Fruit fly (Drosophila melanogaster): Measurements from ENCODE around the gene CG16863.

CG16863 gene

dm6 chr2L:13839744-13840151 is 49.0 kb downstream of the CG16863 start (continued):
- TF ChIP-seq Mrtf (GFP tag; IDR thresholded peaks at IDR 0.05): peak; percentile 44; the same call in 1 of the 3 replicates
- TF ChIP-seq CG12659 (GFP tag; optimal IDR thresholded peaks at IDR 0.05): peak; percentile 88
- TF ChIP-seq CG8281 (tag; optimal IDR thresholded peaks at IDR 0.05): peak; percentile 25
- TF ChIP-seq ara (GFP tag; IDR thresholded peaks at IDR 0.05): no peak; the same call in 1 of the 2 replicates
- TF ChIP-seq Spps (tag; optimal IDR thresholded peaks at IDR 0.05): peak; percentile 61
- TF ChIP-seq CG3726 (GFP tag; IDR thresholded peaks at IDR 0.05): 0 out of 3 replicates have a peak, but pooled peaks have one; percentile 71
- peak; percentile 52 for TF ChIP-seq zfh2 (GFP tag; optimal IDR thresholded peaks at IDR 0.05)
- peak; percentile 59 for TF ChIP-seq CG32772 (GFP tag; IDR thresholded peaks at IDR 0.05)
- TF ChIP-seq hbn (GFP tag; IDR thresholded peaks at IDR 0.05; ENCODE audit: partially characterized antibody): no peak
- no peak for TF ChIP-seq luna (GFP tag; optimal IDR thresholded peaks at IDR 0.05)
- TF ChIP-seq tap (tag; optimal IDR thresholded peaks at IDR 0.05): peak; percentile 66
- TF ChIP-seq fd96Cb (tag; optimal IDR thresholded peaks at IDR 0.05): peak; percentile 83
- TF ChIP-seq Stat92E (GFP tag; optimal IDR thresholded peaks at IDR 0.05): peak in 1 of 3 experiments; percentile 5
- TF ChIP-seq CG32532 (GFP tag; IDR thresholded peaks at IDR 0.05): peak; percentile 66; the same call in 1 of the 2 replicates
- no peak for TF ChIP-seq CrebB (tag; optimal IDR thresholded peaks at IDR 0.05)
- peak; percentile 83 for TF ChIP-seq Atf6 (GFP tag; IDR thresholded peaks at IDR 0.05)
- no peak for TF ChIP-seq Sry-β (GFP tag; optimal IDR thresholded peaks at IDR 0.05)
- TF ChIP-seq Bteb2 (GFP tag; optimal IDR thresholded peaks at IDR 0.05): peak; percentile 72
- TF ChIP-seq twi (tag; optimal IDR thresholded peaks at IDR 0.05): peak; percentile 82
- TF ChIP-seq CG10431 (GFP tag; optimal IDR thresholded peaks at IDR 0.05): peak; percentile 28
- peak; percentile 79 for TF ChIP-seq CG6689 (GFP tag; IDR thresholded peaks at IDR 0.05)
- peak; percentile 52; the same call in 1 of the 2 replicates for TF ChIP-seq dimm (GFP tag; IDR thresholded peaks at IDR 0.05)
- TF ChIP-seq CG11085 (GFP tag; IDR thresholded peaks at IDR 0.05): peak; percentile 48; the same call in 1 of the 2 replicates
- TF ChIP-seq Lim3 (GFP tag; IDR thresholded peaks at IDR 0.05): no peak
- TF ChIP-seq CG1832 (GFP tag; optimal IDR thresholded peaks at IDR 0.05): no peak
- no peak for TF ChIP-seq fru (optimal IDR thresholded peaks at IDR 0.05)
- peak; percentile 63; the same call in 1 of the 3 replicates for TF ChIP-seq CG11456 (GFP tag; IDR thresholded peaks at IDR 0.05)
- TF ChIP-seq CG9932 (GFP tag; IDR thresholded peaks at IDR 0.05): peak; percentile 58; the same call in 1 of the 2 replicates
- TF ChIP-seq NC2β (GFP tag; optimal IDR thresholded peaks at IDR 0.05): peak; percentile 60
- peak; percentile 92 for TF ChIP-seq CG4820 (GFP tag; optimal IDR thresholded peaks at IDR 0.05)
- TF ChIP-seq vvl (GFP tag; IDR thresholded peaks at IDR 0.05): peak; percentile 71
- TF ChIP-seq oc (tag; optimal IDR thresholded peaks at IDR 0.05): peak; percentile 87
- no peak for TF ChIP-seq pan (optimal IDR thresholded peaks at IDR 0.05)
- peak in 1 of 2 experiments; percentile 77 for TF ChIP-seq pan (GFP tag; optimal IDR thresholded peaks at IDR 0.05 in 1 of 2, IDR thresholded peaks at IDR 0.05 in 1 of 2)

- no peak for TF ChIP-seq CG3163 (GFP tag; optimal IDR thresholded peaks at IDR 0.05)
- TF ChIP-seq mirr (GFP tag; optimal IDR thresholded peaks at IDR 0.05): peak; percentile 2
- no peak for TF ChIP-seq CG8388 (GFP tag; optimal IDR thresholded peaks at IDR 0.05)
- TF ChIP-seq CG8290 (GFP tag; optimal IDR thresholded peaks at IDR 0.05): no peak
- no peak for TF ChIP-seq CG8290 (tag; optimal IDR thresholded peaks at IDR 0.05)
- peak; percentile 73 for TF ChIP-seq sug (tag; optimal IDR thresholded peaks at IDR 0.05)
- peak; percentile 67 for TF ChIP-seq cwo (GFP tag; optimal IDR thresholded peaks at IDR 0.05)
- peak; percentile 73 for TF ChIP-seq CG34376 (GFP tag; optimal IDR thresholded peaks at IDR 0.05)
- TF ChIP-seq Fer3 (tag; optimal IDR thresholded peaks at IDR 0.05): no peak
- 0 out of 2 replicates have a peak, but pooled peaks have one; percentile 12 for TF ChIP-seq Atf6 (GFP tag; IDR thresholded peaks at IDR 0.05)
- TF ChIP-seq CG12769 (tag; optimal IDR thresholded peaks at IDR 0.05): peak; percentile 21
Measured at dm6 chr2L:13841508-13841907, 50.7 kb downstream of the CG16863 start, which contains the start of gene CG33307. Gene CG33307 (minus strand): TSS chr2L:13841520.

Data from whole organism, embryonic.